Worm (Caenorhabditis elegans): ENCODE data around the gene Y38E10A.8.

DNA sequence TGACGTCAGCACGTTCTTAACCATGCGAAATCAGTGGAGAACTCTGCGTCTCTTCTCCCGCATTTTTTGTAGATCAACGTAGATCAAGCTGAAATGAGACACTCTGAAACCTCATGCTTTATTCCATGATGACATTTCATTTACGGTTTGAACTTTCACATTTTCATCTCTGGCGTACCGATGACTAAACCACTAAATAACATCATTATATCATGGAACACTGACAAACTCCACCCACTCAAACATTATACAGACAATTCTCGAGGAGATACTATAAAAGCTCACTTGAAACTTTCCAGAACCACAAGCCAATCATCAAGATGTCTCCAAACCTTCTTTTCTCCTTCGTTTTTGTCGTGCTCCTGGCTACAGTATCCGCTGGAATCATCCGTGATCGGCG is 19.9 kb downstream of the Y38E10A.8 start, which contains the start of gene nspe-7:
- TF ChIP-seq chd-7 (tag; optimal IDR thresholded peaks at IDR 0.05) (no peak), B0019.2 (GFP tag; conservative IDR thresholded peaks at IDR 0.05) (no peak), ztf-26 (tag; optimal IDR thresholded peaks at IDR 0.05) (no peak), snpc-4 (GFP tag; optimal IDR thresholded peaks at IDR 0.05) (no peak), snpc-4 (tag; optimal IDR thresholded peaks at IDR 0.05) (no peak), ztf-6 (GFP tag; IDR thresholded peaks at IDR 0.05) (no peak), unc-130 (GFP tag; optimal IDR thresholded peaks at IDR 0.05) (no peak), unc-62 (GFP tag; optimal IDR thresholded peaks at IDR 0.05) (no peak), him-1 (tag; optimal IDR thresholded peaks at IDR 0.05) (no peak)
